Worm (Caenorhabditis elegans) whole organism, L2 larva: ENCODE results near the gene pigx-1.

Experiments
- aly-2 ChIP-seq: fragments of 150-350 bp; optimal IDR thresholded peaks from 2 replicates; lab custom pipeline; 2014; ENCODE audit warnings: missing biosample characterization, missing genetic modification characterization
- ceh-16 ChIP-seq: fragments of 150-350 bp; optimal IDR thresholded peaks from 2 replicates; lab custom pipeline; 2014; ENCODE audit warnings: missing biosample characterization, missing genetic modification characterization
- dmd-4 ChIP-seq: sonication (generic microtip); optimal IDR thresholded peaks from 2 replicates; lab custom pipeline; 2017; ENCODE audit warnings: missing biosample characterization, missing genetic modification characterization
- mdl-1 ChIP-seq, 2 experiments: fragments of 150-350 bp in 1 of 2; sonication (generic microtip) in 1 of 2; optimal IDR thresholded peaks; 2 replicates each; lab custom pipeline; 2017; ENCODE audit warnings: missing biosample characterization in 2 of 2, missing genetic modification characterization in 2 of 2
- nhr-12 ChIP-seq: fragments of 150-350 bp; optimal IDR thresholded peaks from 2 replicates; lab custom pipeline; 2014; ENCODE audit warnings: missing biosample characterization, missing genetic modification characterization
- nhr-77 ChIP-seq: fragments of 150-350 bp; optimal IDR thresholded peaks from 2 replicates; lab custom pipeline; 2014; ENCODE audit warnings: missing biosample characterization, missing genetic modification characterization
- sem-4 ChIP-seq: fragments of 150-350 bp; optimal IDR thresholded peaks from 2 replicates; lab custom pipeline; 2014; ENCODE audit warnings: missing biosample characterization, missing genetic modification reagents, missing genetic modification characterization
- skn-1 ChIP-seq: sonication (generic microtip); optimal IDR thresholded peaks from 2 replicates; lab custom pipeline; 2017; ENCODE audit warnings: missing biosample characterization, missing genetic modification characterization
- snpc-4 ChIP-seq: fragments of 150-350 bp; optimal IDR thresholded peaks from 2 replicates; lab custom pipeline; 2014; ENCODE audit warnings: missing biosample characterization, missing genetic modification characterization
- unc-39 ChIP-seq: fragments of 150-350 bp; optimal IDR thresholded peaks from 2 replicates; lab custom pipeline; 2014; ENCODE audit warnings: missing biosample characterization, missing genetic modification characterization
- unc-62 ChIP-seq: fragments of 150-350 bp; optimal IDR thresholded peaks from 2 replicates; lab custom pipeline; 2014; ENCODE audit warnings: missing biosample characterization, missing genetic modification reagents, missing genetic modification characterization
- ztf-11 ChIP-seq: sonication (generic microtip); optimal IDR thresholded peaks from 2 replicates; lab custom pipeline; 2017; ENCODE audit warnings: missing biosample characterization, missing genetic modification characterization

DNA sequence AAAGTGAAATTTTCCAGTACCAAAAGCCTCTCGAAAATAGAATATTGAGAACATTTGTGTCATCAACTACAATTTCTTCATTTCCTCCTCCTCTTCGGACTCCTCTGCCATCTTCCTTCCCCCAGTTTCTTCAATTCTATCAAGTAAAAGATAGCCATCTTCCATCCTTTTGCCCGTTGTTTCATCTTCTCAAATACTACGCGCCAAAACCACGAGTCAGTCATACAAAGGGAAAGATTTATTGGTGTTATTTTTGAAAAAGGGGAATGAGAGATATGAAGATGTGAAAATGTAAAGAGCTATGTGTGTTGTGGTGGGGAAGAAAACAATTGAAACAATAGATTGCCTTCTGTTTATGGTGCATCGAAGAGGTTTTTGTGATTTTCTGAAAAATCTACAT lies 25.4 kb upstream of the pigx-1 start:
- no peak for TF ChIP-seq nhr-12 (tag; lab: Kevin White, UChicago)
- TF ChIP-seq aly-2 (tag; lab: Kevin White, UChicago): no peak
- no peak for TF ChIP-seq nhr-77 (tag; lab: Kevin White, UChicago)
- TF ChIP-seq skn-1 (tag; lab: Kevin White, UChicago): no peak
- TF ChIP-seq unc-39: no peak
- TF ChIP-seq sem-4: no peak
- TF ChIP-seq mdl-1 (tag; optimal IDR thresholded peaks at IDR 0.05; lab: Kevin White, UChicago): no peak
- TF ChIP-seq ceh-16 (tag; lab: Kevin White, UChicago): no peak
- TF ChIP-seq unc-62 (GFP tag; lab: Kevin White, UChicago): peak; percentile 22
- TF ChIP-seq ztf-11 (tag; lab: Kevin White, UChicago): no peak
- TF ChIP-seq dmd-4 (tag; lab: Kevin White, UChicago): no peak
- TF ChIP-seq snpc-4 (tag; lab: Kevin White, UChicago): no peak
